Worm (Caenorhabditis elegans) whole organism, L1 larva: ENCODE results near the gene emb-30.

ENCODE experiments used
- C04F5.9 ChIP-seq: sonication (generic microtip); optimal IDR thresholded peaks from 2 replicates; lab custom pipeline; 2016; ENCODE audit warnings: missing genetic modification characterization, missing compliant biosample characterization
- Y116A8C.19 ChIP-seq: sonication (generic microtip); optimal IDR thresholded peaks from 2 replicates; lab custom pipeline; 2016; ENCODE audit warnings: missing compliant biosample characterization, missing genetic modification characterization, borderline replicate concordance
- aha-1 ChIP-seq: fragments of 150-350 bp; optimal IDR thresholded peaks from 2 replicates; lab custom pipeline; 2014; ENCODE audit warnings: missing biosample characterization, missing genetic modification characterization
- alr-1 ChIP-seq: fragments of 200-800 bp; sonication (Bioruptor generic); optimal IDR thresholded peaks from 2 replicates; lab custom pipeline; 2018; ENCODE audit warnings: borderline replicate concordance, mild to moderate bottlenecking, missing genetic modification characterization, missing compliant biosample characterization
- aly-2 ChIP-seq: fragments of 150-350 bp; optimal IDR thresholded peaks from 2 replicates; lab custom pipeline; 2014; ENCODE audit warnings: missing biosample characterization, missing genetic modification characterization
- blmp-1 ChIP-seq: fragments of 150-350 bp; optimal IDR thresholded peaks from 2 replicates; lab custom pipeline; 2014; ENCODE audit warnings: missing biosample characterization, missing genetic modification characterization
- ceh-63 ChIP-seq: fragments of 200-800 bp; sonication (Bioruptor generic); optimal IDR thresholded peaks from 2 replicates; lab custom pipeline; 2018; ENCODE audit warnings: mild to moderate bottlenecking, missing genetic modification characterization, missing compliant biosample characterization
- ceh-82 ChIP-seq, 3 experiments: fragments of 150-350 bp in 1 of 3; sonication (generic microtip) in 2 of 3; optimal IDR thresholded peaks; 2 replicates each; lab custom pipeline; 2014 to 2017; ENCODE audit warnings: missing biosample characterization in 3 of 3, missing genetic modification characterization in 3 of 3
- ceh-88 ChIP-seq: fragments of 200-800 bp; sonication (Bioruptor generic); IDR thresholded peaks from 2 replicates; pipeline ENCODE4 v1.3.6; 2022; ENCODE audit warnings: missing genetic modification characterization, missing compliant biosample characterization
- ces-1 ChIP-seq: fragments of 150-350 bp; optimal IDR thresholded peaks from 2 replicates; lab custom pipeline; 2014; ENCODE audit warnings: missing biosample characterization, missing genetic modification reagents, missing genetic modification characterization
- dpl-1 ChIP-seq, 3 experiments: fragments of 150-350 bp in 2 of 3; sonication (generic microtip) in 1 of 3; optimal IDR thresholded peaks; 2 replicates each; lab custom pipeline; 2014 to 2017; ENCODE audit warnings: missing biosample characterization in 3 of 3, missing genetic modification characterization in 3 of 3, missing genetic modification reagents in 3 of 3
- dsc-1 ChIP-seq: sonication (generic microtip); optimal IDR thresholded peaks from 2 replicates; lab custom pipeline; 2016; ENCODE audit warnings: mild to moderate bottlenecking, missing genetic modification characterization, missing compliant biosample characterization
- efl-1 ChIP-seq, 4 experiments: fragments of 150-350 bp; optimal IDR thresholded peaks in 3 of 4; peaks in 1 of 4; 1 replicate in 1 of 4; 2 replicates in 3 of 4; lab custom pipeline; 2014; ENCODE audit warnings: missing biosample characterization in 2 of 4, missing genetic modification characterization in 2 of 4, missing genetic modification reagents in 2 of 4
- elt-2 ChIP-seq: sonication (generic microtip); optimal IDR thresholded peaks from 2 replicates; lab custom pipeline; 2016; ENCODE audit warnings: missing genetic modification characterization, mild to moderate bottlenecking, inconsistent platforms, missing compliant biosample characterization, missing genetic modification reagents
- elt-3 ChIP-seq, 6 experiments: fragments of 150-350 bp in 1 of 6; sonication (generic microtip); optimal IDR thresholded peaks; 2 replicates each; lab custom pipeline; 2017 to 2018; ENCODE audit warnings: missing biosample characterization in 6 of 6, missing genetic modification characterization in 6 of 6, inconsistent platforms in 1 of 6
- ets-5 ChIP-seq: fragments of 200-800 bp; sonication (Bioruptor generic); IDR thresholded peaks from 2 replicates; pipeline ENCODE4 v1.3.6; 2022; ENCODE audit warnings: missing genetic modification characterization, missing compliant biosample characterization
- fkh-4 ChIP-seq: sonication (generic microtip); optimal IDR thresholded peaks from 2 replicates; lab custom pipeline; 2016; ENCODE audit warnings: missing compliant biosample characterization, missing genetic modification characterization, borderline replicate concordance
- fkh-8 ChIP-seq: sonication (generic microtip); optimal IDR thresholded peaks from 2 replicates; lab custom pipeline; 2016; ENCODE audit warnings: mild to moderate bottlenecking, missing genetic modification characterization, missing compliant biosample characterization
- hlh-4 ChIP-seq: sonication (generic microtip); optimal IDR thresholded peaks from 2 replicates; lab custom pipeline; 2016; ENCODE audit warnings: mild to moderate bottlenecking, missing genetic modification characterization, missing compliant biosample characterization
- hpl-2 ChIP-seq: fragments of 150-350 bp; optimal IDR thresholded peaks from 2 replicates; lab custom pipeline; 2014; ENCODE audit warnings: missing biosample characterization, missing genetic modification reagents, missing genetic modification characterization
- irx-1 ChIP-seq: sonication (generic microtip); optimal IDR thresholded peaks from 2 replicates; lab custom pipeline; 2016; ENCODE audit warnings: missing genetic modification characterization, missing compliant biosample characterization
- isw-1 ChIP-seq: fragments of 200-800 bp; sonication (Bioruptor generic); IDR thresholded peaks from 2 replicates; pipeline ENCODE4 v1.3.6; 2022; ENCODE audit warnings: missing genetic modification characterization, missing compliant biosample characterization
- jun-1 ChIP-seq: fragments of 150-350 bp; optimal IDR thresholded peaks from 2 replicates; lab custom pipeline; 2014; ENCODE audit warnings: missing biosample characterization, missing genetic modification reagents, missing genetic modification characterization
- lin-14 ChIP-seq: fragments of 200-800 bp; sonication (Bioruptor generic); optimal IDR thresholded peaks from 2 replicates; lab custom pipeline; 2018; ENCODE audit warnings: mild to moderate bottlenecking, missing genetic modification characterization, moderate library complexity, missing compliant biosample characterization
- lin-15B ChIP-seq: fragments of 150-350 bp; sonication (generic microtip); optimal IDR thresholded peaks from 3 replicates; lab custom pipeline; 2014; ENCODE audit warnings: missing biosample characterization, missing genetic modification characterization
- lin-35 ChIP-seq, 2 experiments: fragments of 150-350 bp; optimal IDR thresholded peaks; 2 replicates each; lab custom pipeline; 2014; ENCODE audit warnings: missing biosample characterization in 2 of 2, missing genetic modification characterization in 2 of 2, missing genetic modification reagents in 2 of 2
- lsy-2 ChIP-seq, 2 experiments: fragments of 150-350 bp; optimal IDR thresholded peaks; 2 replicates each; lab custom pipeline; 2014; ENCODE audit warnings: missing biosample characterization in 2 of 2, missing genetic modification characterization in 2 of 2
- mdl-1 ChIP-seq, 2 experiments: fragments of 150-350 bp; optimal IDR thresholded peaks; 2 replicates each; lab custom pipeline; 2014 to 2017; ENCODE audit warnings: missing biosample characterization in 2 of 2, missing genetic modification characterization in 2 of 2, inconsistent platforms in 1 of 2
- nhr-19 ChIP-seq: fragments of 200-800 bp; sonication (Bioruptor generic); conservative IDR thresholded peaks from 2 replicates; pipeline ENCODE4 v1.3.6; 2022; ENCODE audit warnings: missing genetic modification characterization, missing compliant biosample characterization
- nhr-20 ChIP-seq: sonication (generic microtip); optimal IDR thresholded peaks from 2 replicates; lab custom pipeline; 2016; ENCODE audit warnings: mild to moderate bottlenecking, missing genetic modification characterization, missing compliant biosample characterization
- nhr-237 ChIP-seq: fragments of 150-350 bp; optimal IDR thresholded peaks from 2 replicates; lab custom pipeline; 2014; ENCODE audit warnings: missing biosample characterization, missing genetic modification characterization
- nhr-47 ChIP-seq: sonication (generic microtip); optimal IDR thresholded peaks from 2 replicates; lab custom pipeline; 2016; ENCODE audit warnings: mild to moderate bottlenecking, missing genetic modification characterization, moderate library complexity, missing compliant biosample characterization
- nhr-71 ChIP-seq: sonication (generic microtip); optimal IDR thresholded peaks from 2 replicates; lab custom pipeline; 2016; ENCODE audit warnings: mild to moderate bottlenecking, missing genetic modification characterization, moderate library complexity, missing compliant biosample characterization
- nhr-77 ChIP-seq: fragments of 150-350 bp; optimal IDR thresholded peaks from 2 replicates; lab custom pipeline; 2014; ENCODE audit warnings: missing biosample characterization, missing genetic modification characterization
- nhr-84 ChIP-seq: sonication (generic microtip); optimal IDR thresholded peaks from 2 replicates; lab custom pipeline; 2017; ENCODE audit warnings: missing biosample characterization, missing genetic modification characterization
- nhr-85 ChIP-seq: sonication (generic microtip); peaks from one replicate; lab custom pipeline; 2016; ENCODE audit warnings: missing genetic modification characterization, inconsistent platforms, missing compliant biosample characterization
- nhr-90 ChIP-seq: sonication (generic microtip); optimal IDR thresholded peaks from 2 replicates; lab custom pipeline; 2016; ENCODE audit warnings: mild to moderate bottlenecking, missing genetic modification characterization, missing compliant biosample characterization; ENCODE audit not compliant: poor library complexity
- pqm-1 ChIP-seq: sonication (generic microtip); optimal IDR thresholded peaks from 3 replicates; lab custom pipeline; 2017; ENCODE audit warnings: missing biosample characterization, missing genetic modification characterization
- rnt-1 ChIP-seq: sonication (generic microtip); optimal IDR thresholded peaks from 2 replicates; lab custom pipeline; 2016; ENCODE audit warnings: mild to moderate bottlenecking, missing genetic modification characterization, moderate library complexity, missing compliant biosample characterization
- snpc-4 ChIP-seq: fragments of 150-350 bp; optimal IDR thresholded peaks from 2 replicates; lab custom pipeline; 2014; ENCODE audit warnings: missing biosample characterization, missing genetic modification characterization
- snu-23 ChIP-seq: sonication (generic microtip); optimal IDR thresholded peaks from 2 replicates; lab custom pipeline; 2016; ENCODE audit warnings: missing genetic modification characterization, missing compliant biosample characterization
- sptf-1 ChIP-seq: fragments of 150-350 bp; optimal IDR thresholded peaks from 2 replicates; lab custom pipeline; 2014; ENCODE audit warnings: missing biosample characterization, missing genetic modification characterization
- swsn-7 ChIP-seq: sonication (generic microtip); optimal IDR thresholded peaks from 2 replicates; lab custom pipeline; 2016; ENCODE audit warnings: missing genetic modification characterization, missing compliant biosample characterization
- tbx-2 ChIP-seq: sonication (generic microtip); optimal IDR thresholded peaks from 2 replicates; lab custom pipeline; 2016; ENCODE audit warnings: missing genetic modification characterization, missing compliant biosample characterization
- unc-30 ChIP-seq: sonication (generic microtip); optimal IDR thresholded peaks from 2 replicates; lab custom pipeline; 2017; ENCODE audit warnings: missing biosample characterization, missing genetic modification characterization
- unc-86 ChIP-seq: sonication (generic microtip); optimal IDR thresholded peaks from 2 replicates; lab custom pipeline; 2016; ENCODE audit warnings: missing genetic modification characterization, missing compliant biosample characterization
- unc-98 ChIP-seq: fragments of 200-800 bp; sonication (Bioruptor generic); IDR thresholded peaks from 2 replicates; pipeline ENCODE4 v1.3.6; 2022; ENCODE audit warnings: missing genetic modification characterization, missing compliant biosample characterization
- xbp-1 ChIP-seq: sonication (generic microtip); optimal IDR thresholded peaks from 2 replicates; lab custom pipeline; 2016; ENCODE audit warnings: missing genetic modification characterization, missing compliant biosample characterization
- zip-4 ChIP-seq: fragments of 200-800 bp; sonication (Bioruptor generic); optimal IDR thresholded peaks from 2 replicates; lab custom pipeline; 2018; ENCODE audit warnings: mild to moderate bottlenecking, missing genetic modification characterization, moderate library complexity, missing compliant biosample characterization

The emb-30 gene

DNA sequence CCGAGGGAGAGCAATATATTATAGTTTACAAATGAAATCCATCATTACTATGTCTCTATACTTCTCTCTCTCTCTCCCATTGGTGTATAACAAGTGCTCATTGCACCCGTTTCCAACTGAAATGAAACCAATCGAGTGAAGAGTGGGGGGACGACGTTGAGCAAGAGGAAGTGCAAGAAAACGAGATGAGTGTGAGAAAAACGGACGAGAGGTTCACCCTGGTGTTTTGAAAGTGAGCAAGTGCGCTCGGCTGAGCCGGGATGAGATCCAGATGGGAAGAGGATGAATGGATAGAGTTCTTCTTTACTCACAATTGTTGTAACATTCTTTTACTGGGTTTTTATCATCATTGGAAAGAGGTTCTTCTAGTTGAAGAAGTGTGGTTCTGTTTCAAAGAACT lies 42.5 kb upstream of the emb-30 start:
- TF ChIP-seq snu-23 (GFP tag; lab: Kevin White, UChicago) = peak; percentile 24
- TF ChIP-seq lin-15B (tag; lab: Kevin White, UChicago) = peak; percentile 37
- peak; percentile 96 for TF ChIP-seq dsc-1 (tag; lab: Kevin White, UChicago)
- peak; percentile 58 for TF ChIP-seq fkh-4 (tag; lab: Kevin White, UChicago)
- TF ChIP-seq rnt-1 = peak; percentile 40
- peak in 1 of 2 experiments; percentile 64 for TF ChIP-seq lsy-2 (tag; optimal IDR thresholded peaks at IDR 0.05; lab: Kevin White, UChicago)
- TF ChIP-seq ces-1 = no peak
- peak in 1 of 3 experiments; percentile 41 for TF ChIP-seq dpl-1 (GFP tag; optimal IDR thresholded peaks at IDR 0.05; lab: Kevin White, UChicago)
- TF ChIP-seq hpl-2 = no peak
- no peak for TF ChIP-seq alr-1 (tag; lab: Kevin White, UChicago)
- peak in 1 of 3 experiments; percentile 49 for TF ChIP-seq ceh-82 (tag; optimal IDR thresholded peaks at IDR 0.05; lab: Kevin White, UChicago)
- TF ChIP-seq xbp-1 (tag; lab: Kevin White, UChicago) = peak; percentile 14
- no peak for TF ChIP-seq nhr-84 (tag; lab: Kevin White, UChicago)
- peak; percentile 19 for TF ChIP-seq irx-1 (tag; lab: Kevin White, UChicago)
- TF ChIP-seq nhr-20 (tag; lab: Kevin White, UChicago) = peak; percentile 2
- TF ChIP-seq elt-3 (tag; optimal IDR thresholded peaks at IDR 0.05; lab: Kevin White, UChicago) = no peak
- TF ChIP-seq lin-14 = peak; percentile 76
- peak; percentile 38 for TF ChIP-seq fkh-8
- TF ChIP-seq isw-1 = peak; percentile 15
- TF ChIP-seq aly-2 = no peak
- no peak for TF ChIP-seq unc-98 (GFP tag; lab: Robert Waterston, UW)
- no peak for TF ChIP-seq zip-4 (GFP tag; lab: Kevin White, UChicago)
- no peak for TF ChIP-seq pqm-1 (tag; lab: Kevin White, UChicago)
- TF ChIP-seq efl-1 (optimal IDR thresholded peaks at IDR 0.05; lab: Kevin White, UChicago) = peak; percentile 23 to 29
- TF ChIP-seq efl-1 (GFP tag; optimal IDR thresholded peaks at IDR 0.05 in 1 of 2; lab: Kevin White, UChicago) = no peak
- no peak for TF ChIP-seq aha-1
- TF ChIP-seq ets-5 = no peak
- TF ChIP-seq lin-35 (GFP tag; optimal IDR thresholded peaks at IDR 0.05; lab: Kevin White, UChicago) = peak in 1 of 2 experiments; percentile 32
- no peak for TF ChIP-seq ceh-88 (GFP tag; lab: Robert Waterston, UW)
- TF ChIP-seq nhr-71 (tag; lab: Kevin White, UChicago) = peak; percentile 50
- peak; percentile 27 for TF ChIP-seq swsn-7 (tag; lab: Kevin White, UChicago)
- TF ChIP-seq unc-86 (tag; lab: Kevin White, UChicago) = peak; percentile 20

DNA sequence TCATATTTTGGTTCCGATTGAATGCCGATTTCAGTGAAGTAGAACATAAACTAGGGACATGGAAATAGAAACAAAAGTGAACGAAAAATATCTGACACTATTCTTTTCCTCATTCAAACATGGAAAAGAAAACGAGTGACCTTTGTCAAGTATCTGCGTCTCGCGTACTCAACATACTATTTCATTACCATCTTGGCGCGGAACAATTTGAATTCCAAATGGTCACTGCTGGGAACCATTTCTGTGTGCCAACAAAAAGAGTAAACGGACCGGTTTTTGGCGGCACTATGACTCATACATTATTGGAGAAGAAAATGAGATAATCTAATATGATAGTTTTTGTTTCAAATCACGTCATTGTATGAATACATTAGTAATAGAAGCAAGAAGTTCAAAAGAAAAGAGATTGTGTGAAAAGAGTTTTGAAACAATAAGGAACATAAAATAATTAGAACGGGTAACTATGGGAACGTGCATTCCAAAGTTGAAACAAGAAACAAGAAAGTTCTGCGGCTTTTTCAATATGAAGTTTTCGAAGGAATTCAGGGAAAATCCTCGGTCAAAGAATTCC lies 41.2 kb upstream of the emb-30 start:
- TF ChIP-seq nhr-47 (tag; lab: Kevin White, UChicago) (no peak), snpc-4 (tag; lab: Kevin White, UChicago) (no peak), tbx-2 (tag; lab: Kevin White, UChicago) (no peak), Y116A8C.19 (tag; lab: Kevin White, UChicago) (no peak), nhr-77 (no peak), alr-1 (tag; lab: Kevin White, UChicago) (no peak), blmp-1 (peak; percentile 39), snu-23 (GFP tag; lab: Kevin White, UChicago) (peak; percentile 7), nhr-19 (GFP tag; lab: Robert Waterston, UW) (no peak), unc-86 (tag; lab: Kevin White, UChicago) (no peak), dsc-1 (tag; lab: Kevin White, UChicago) (no peak), elt-2 (tag; lab: Kevin White, UChicago) (no peak), dpl-1 (GFP tag; optimal IDR thresholded peaks at IDR 0.05; lab: Kevin White, UChicago) (peak in 1 of 3 experiments; percentile 3), nhr-237 (tag; lab: Kevin White, UChicago) (no peak), ceh-63 (GFP tag; lab: Kevin White, UChicago) (no peak), mdl-1 (tag; optimal IDR thresholded peaks at IDR 0.05; lab: Kevin White, UChicago) (no peak), aly-2 (no peak), jun-1 (no peak), lsy-2 (tag; optimal IDR thresholded peaks at IDR 0.05; lab: Kevin White, UChicago) (peak in 1 of 2 experiments; percentile 6), hlh-4 (no peak), ets-5 (no peak), irx-1 (tag; lab: Kevin White, UChicago) (no peak), C04F5.9 (no peak), xbp-1 (tag; lab: Kevin White, UChicago) (no peak), sptf-1 (tag; lab: Kevin White, UChicago) (no peak), nhr-85 (tag; lab: Kevin White, UChicago) (peak; percentile 51), nhr-84 (tag; lab: Kevin White, UChicago) (no peak), elt-3 (tag; optimal IDR thresholded peaks at IDR 0.05; lab: Kevin White, UChicago) (no peak), swsn-7 (tag; lab: Kevin White, UChicago) (no peak), nhr-90 (tag; lab: Kevin White, UChicago) (no peak), unc-30 (no peak)
